Worm (Caenorhabditis elegans) whole organism, L4 larva: ENCODE results near the gene rnh-1.1.
A peak's percentile ranks its signal among the peaks of the same experiment; 100 is the strongest.

Experiments
- F10B5.3 ChIP-seq: sonication (generic microtip); optimal IDR thresholded peaks from 2 replicates; lab custom pipeline; 2016; ENCODE audit warnings: mild to moderate bottlenecking, missing genetic modification characterization, missing compliant biosample characterization
- F44E2.7 ChIP-seq: fragments of 200-800 bp; sonication (Bioruptor generic); IDR thresholded peaks from 2 replicates; pipeline ENCODE4 v2.1.2; 2022; ENCODE audit warnings: missing genetic modification characterization, missing compliant biosample characterization
- R02D3.7 ChIP-seq: fragments of 150-350 bp; sonication (generic microtip); optimal IDR thresholded peaks from 3 replicates; lab custom pipeline; 2014; ENCODE audit warnings: missing biosample characterization, missing genetic modification characterization
- T20F7.1 ChIP-seq: fragments of 200-800 bp; sonication (Bioruptor generic); optimal IDR thresholded peaks from 2 replicates; lab custom pipeline; 2018; ENCODE audit warnings: mild to moderate bottlenecking, missing genetic modification characterization, missing compliant biosample characterization
- Y5F2A.4 ChIP-seq: fragments of 200-800 bp; sonication (Bioruptor generic); optimal IDR thresholded peaks from 2 replicates; lab custom pipeline; 2018; ENCODE audit warnings: mild to moderate bottlenecking, missing genetic modification characterization, missing compliant biosample characterization
- ZK546.5 ChIP-seq, 2 experiments: sonication (generic microtip); optimal IDR thresholded peaks; 2 replicates each; lab custom pipeline; 2017; ENCODE audit warnings: missing biosample characterization in 2 of 2, missing genetic modification characterization in 2 of 2
- aha-1 ChIP-seq: fragments of 150-350 bp; peaks from one replicate; lab custom pipeline; 2014; ENCODE audit warnings: missing biosample characterization, missing genetic modification characterization
- attf-4 ChIP-seq: sonication (generic microtip); optimal IDR thresholded peaks from 3 replicates; lab custom pipeline; 2017; ENCODE audit warnings: missing biosample characterization, missing genetic modification characterization
- ceh-28 ChIP-seq: fragments of 150-350 bp; optimal IDR thresholded peaks from 2 replicates; lab custom pipeline; 2014; ENCODE audit warnings: missing biosample characterization, missing genetic modification reagents, missing genetic modification characterization
- ceh-32 ChIP-seq: sonication (generic microtip); optimal IDR thresholded peaks from 2 replicates; lab custom pipeline; 2016; ENCODE audit warnings: mild to moderate bottlenecking, missing genetic modification characterization, missing compliant biosample characterization; ENCODE audit not compliant: poor library complexity
- ceh-82 ChIP-seq: sonication (generic microtip); optimal IDR thresholded peaks from 2 replicates; lab custom pipeline; 2017; ENCODE audit warnings: missing biosample characterization, missing genetic modification characterization
- ces-1 ChIP-seq: fragments of 150-350 bp; sonication (generic microtip); optimal IDR thresholded peaks from 4 replicates; lab custom pipeline; 2014; ENCODE audit warnings: missing biosample characterization, missing genetic modification reagents, missing genetic modification characterization
- cey-2 ChIP-seq: sonication (generic microtip); optimal IDR thresholded peaks from 3 replicates; lab custom pipeline; 2017; ENCODE audit warnings: missing genetic modification characterization, mild to moderate bottlenecking, missing compliant biosample characterization, antibody characterized with exemption, borderline replicate concordance; ENCODE audit not compliant: insufficient read depth
- daf-16 ChIP-seq, 3 experiments: sonication (generic microtip); optimal IDR thresholded peaks; 2 replicates each; lab custom pipeline; 2016 to 2017; ENCODE audit warnings: missing genetic modification characterization in 3 of 3, missing genetic modification reagents in 3 of 3, mild to moderate bottlenecking in 2 of 3, missing compliant biosample characterization in 2 of 3, missing biosample characterization in 1 of 3, moderate library complexity in 1 of 3
- daf-19 ChIP-seq: fragments of 200-800 bp; sonication (Bioruptor generic); conservative IDR thresholded peaks from 2 replicates; pipeline ENCODE4 v1.3.6; 2022; ENCODE audit warnings: missing genetic modification characterization, missing compliant biosample characterization
- daf-8 ChIP-seq: fragments of 200-800 bp; sonication (Bioruptor generic); IDR thresholded peaks from 2 replicates; pipeline ENCODE4 v1.3.6; 2022; ENCODE audit warnings: missing genetic modification characterization, missing compliant biosample characterization
- dmd-6 ChIP-seq: fragments of 200-800 bp; sonication (Bioruptor generic); IDR thresholded peaks from 2 replicates; pipeline ENCODE4 v1.3.6; 2022; ENCODE audit warnings: missing genetic modification reagents, missing genetic modification characterization, missing compliant biosample characterization
- duxl-1 ChIP-seq: sonication (generic microtip); optimal IDR thresholded peaks from 2 replicates; lab custom pipeline; 2016; ENCODE audit warnings: mild to moderate bottlenecking, missing genetic modification characterization, moderate library complexity, missing compliant biosample characterization; ENCODE audit not compliant: poor library complexity
- egl-43 ChIP-seq: fragments of 200-800 bp; sonication (Bioruptor generic); IDR thresholded peaks from 2 replicates; pipeline ENCODE4 v1.3.6; 2022; ENCODE audit warnings: missing genetic modification reagents, missing genetic modification characterization, missing compliant biosample characterization
- fos-1 ChIP-seq: fragments of 150-350 bp; optimal IDR thresholded peaks from 2 replicates; lab custom pipeline; 2014; ENCODE audit warnings: missing biosample characterization, missing genetic modification characterization
- gei-8 ChIP-seq: fragments of 200-800 bp; sonication (Bioruptor generic); optimal IDR thresholded peaks from 2 replicates; lab custom pipeline; 2018; ENCODE audit warnings: mild to moderate bottlenecking, missing genetic modification characterization, missing compliant biosample characterization
- hif-1 ChIP-seq, 2 experiments: sonication (generic microtip); optimal IDR thresholded peaks; 2 replicates each; lab custom pipeline; 2016 to 2017; ENCODE audit warnings: missing compliant biosample characterization in 2 of 2, missing genetic modification characterization in 2 of 2, missing genetic modification reagents in 2 of 2, missing genotype in 2 of 2, mild to moderate bottlenecking in 1 of 2
- hlh-30 ChIP-seq: sonication (generic microtip); optimal IDR thresholded peaks from 2 replicates; lab custom pipeline; 2017; ENCODE audit warnings: antibody characterized with exemption, mild to moderate bottlenecking, missing genetic modification characterization, missing compliant biosample characterization; ENCODE audit not compliant: insufficient read depth
- lim-7 ChIP-seq: fragments of 200-800 bp; sonication (Bioruptor generic); IDR thresholded peaks from 2 replicates; pipeline ENCODE4 v1.3.6; 2022; ENCODE audit warnings: missing genetic modification characterization, missing compliant biosample characterization
- lin-1 ChIP-seq: fragments of 200-800 bp; sonication (Bioruptor generic); IDR thresholded peaks from 2 replicates; pipeline ENCODE4 v1.3.6; 2022; ENCODE audit warnings: missing genetic modification reagents, missing genetic modification characterization, missing compliant biosample characterization
- lin-13 ChIP-seq: fragments of 150-350 bp; optimal IDR thresholded peaks from 2 replicates; lab custom pipeline; 2014; ENCODE audit warnings: missing biosample characterization, missing genetic modification reagents, missing genetic modification characterization
- lin-38 ChIP-seq: fragments of 200-800 bp; sonication (Bioruptor generic); IDR thresholded peaks from 2 replicates; pipeline ENCODE4 v1.3.6; 2022; ENCODE audit warnings: missing genetic modification reagents, missing genetic modification characterization, missing compliant biosample characterization
- mdl-1 ChIP-seq, 2 experiments: fragments of 150-350 bp in 1 of 2; sonication (generic microtip) in 1 of 2; optimal IDR thresholded peaks; 2 replicates each; lab custom pipeline; 2014 to 2017; ENCODE audit warnings: missing biosample characterization in 2 of 2, missing genetic modification characterization in 2 of 2
- mdt-29 ChIP-seq: fragments of 200-800 bp; sonication (Bioruptor generic); IDR thresholded peaks from 2 replicates; pipeline ENCODE4 v1.3.6; 2022; ENCODE audit warnings: missing genetic modification reagents, missing genetic modification characterization, missing compliant biosample characterization
- mxl-2 ChIP-seq: fragments of 200-800 bp; sonication (Bioruptor generic); conservative IDR thresholded peaks from 2 replicates; pipeline ENCODE4 v1.3.6; 2022; ENCODE audit warnings: missing genetic modification reagents, missing genetic modification characterization, missing compliant biosample characterization
- mxl-3 ChIP-seq: fragments of 200-800 bp; sonication (Bioruptor generic); optimal IDR thresholded peaks from 2 replicates; lab custom pipeline; 2018; ENCODE audit warnings: mild to moderate bottlenecking, missing genetic modification characterization, missing compliant biosample characterization
- nhr-10 ChIP-seq: fragments of 150-350 bp; optimal IDR thresholded peaks from 2 replicates; lab custom pipeline; 2014; ENCODE audit warnings: missing biosample characterization, missing genetic modification characterization
- nhr-102 ChIP-seq: sonication (generic microtip); optimal IDR thresholded peaks from 2 replicates; lab custom pipeline; 2016; ENCODE audit warnings: mild to moderate bottlenecking, missing genetic modification characterization, moderate library complexity, missing compliant biosample characterization
- nhr-111 ChIP-seq: fragments of 200-800 bp; sonication (Bioruptor generic); optimal IDR thresholded peaks from 2 replicates; lab custom pipeline; 2018; ENCODE audit warnings: mild to moderate bottlenecking, missing genetic modification characterization, missing compliant biosample characterization
- nhr-237 ChIP-seq: sonication (generic microtip); optimal IDR thresholded peaks from 2 replicates; lab custom pipeline; 2017; ENCODE audit warnings: missing biosample characterization, missing genetic modification characterization
- nhr-28 ChIP-seq: fragments of 150-350 bp; optimal IDR thresholded peaks from 2 replicates; lab custom pipeline; 2014; ENCODE audit warnings: missing biosample characterization, missing genetic modification characterization
- nhr-41 ChIP-seq: fragments of 200-800 bp; sonication (Bioruptor generic); IDR thresholded peaks from 2 replicates; pipeline ENCODE4 v1.3.6; 2022; ENCODE audit warnings: missing genetic modification reagents, missing genetic modification characterization, missing compliant biosample characterization
- nhr-48 ChIP-seq: sonication (generic microtip); optimal IDR thresholded peaks from 2 replicates; lab custom pipeline; 2016; ENCODE audit warnings: mild to moderate bottlenecking, missing genetic modification characterization, missing compliant biosample characterization
- nhr-76 ChIP-seq: fragments of 150-350 bp; optimal IDR thresholded peaks from 2 replicates; lab custom pipeline; 2014; ENCODE audit warnings: missing biosample characterization, missing genetic modification characterization
- nhr-77 ChIP-seq: fragments of 150-350 bp; optimal IDR thresholded peaks from 2 replicates; lab custom pipeline; 2014; ENCODE audit warnings: missing biosample characterization, missing genetic modification characterization
- pqm-1 ChIP-seq: sonication (generic microtip); optimal IDR thresholded peaks from 2 replicates; lab custom pipeline; 2017; ENCODE audit warnings: missing biosample characterization, missing genetic modification characterization
- rbr-2 ChIP-seq: sonication (generic microtip); optimal IDR thresholded peaks from 2 replicates; lab custom pipeline; 2016; ENCODE audit warnings: missing genotype, missing genetic modification characterization, missing compliant biosample characterization
- snpc-1.2 ChIP-seq: fragments of 200-800 bp; sonication (Bioruptor generic); IDR thresholded peaks from 2 replicates; pipeline ENCODE4 v1.3.6; 2022; ENCODE audit warnings: missing genetic modification reagents, missing genetic modification characterization, missing compliant biosample characterization
- spr-1 ChIP-seq: sonication (generic microtip); optimal IDR thresholded peaks from 2 replicates; lab custom pipeline; 2016; ENCODE audit warnings: mild to moderate bottlenecking, missing genetic modification characterization, missing compliant biosample characterization
- unc-130 ChIP-seq: sonication (generic microtip); optimal IDR thresholded peaks from 2 replicates; lab custom pipeline; 2016; ENCODE audit warnings: missing genetic modification reagents, missing genetic modification characterization, missing compliant biosample characterization
- unc-62 ChIP-seq, 3 experiments: fragments of 150-350 bp in 1 of 3; sonication (generic microtip); optimal IDR thresholded peaks in 2 of 3; peaks in 1 of 3; 1 replicate in 1 of 3; 2 replicates in 2 of 3; lab custom pipeline; 2014 to 2017; ENCODE audit warnings: missing biosample characterization in 3 of 3, missing genetic modification characterization in 3 of 3, missing genetic modification reagents in 3 of 3, missing genotype in 1 of 3
- vab-7 ChIP-seq: fragments of 200-800 bp; sonication (Bioruptor generic); IDR thresholded peaks from 2 replicates; pipeline ENCODE4 v1.3.6; 2022; ENCODE audit warnings: missing genetic modification reagents, missing genetic modification characterization, missing compliant biosample characterization
- zfp-3 ChIP-seq: fragments of 200-800 bp; sonication (Bioruptor generic); conservative IDR thresholded peaks from 2 replicates; pipeline ENCODE4 v1.3.6; 2022; ENCODE audit warnings: missing genetic modification reagents, missing genetic modification characterization, missing compliant biosample characterization
- zip-11 ChIP-seq: fragments of 200-800 bp; sonication (Bioruptor generic); IDR thresholded peaks from 2 replicates; pipeline ENCODE4 v1.3.6; 2022; ENCODE audit warnings: missing genetic modification characterization, missing compliant biosample characterization
- zip-2 ChIP-seq: fragments of 150-350 bp; optimal IDR thresholded peaks from 2 replicates; lab custom pipeline; 2014; ENCODE audit warnings: missing biosample characterization, missing genetic modification characterization
- ztf-7 ChIP-seq: fragments of 150-350 bp; optimal IDR thresholded peaks from 2 replicates; lab custom pipeline; 2014; ENCODE audit warnings: missing biosample characterization, missing genetic modification characterization

Gene rnh-1.1

DNA sequence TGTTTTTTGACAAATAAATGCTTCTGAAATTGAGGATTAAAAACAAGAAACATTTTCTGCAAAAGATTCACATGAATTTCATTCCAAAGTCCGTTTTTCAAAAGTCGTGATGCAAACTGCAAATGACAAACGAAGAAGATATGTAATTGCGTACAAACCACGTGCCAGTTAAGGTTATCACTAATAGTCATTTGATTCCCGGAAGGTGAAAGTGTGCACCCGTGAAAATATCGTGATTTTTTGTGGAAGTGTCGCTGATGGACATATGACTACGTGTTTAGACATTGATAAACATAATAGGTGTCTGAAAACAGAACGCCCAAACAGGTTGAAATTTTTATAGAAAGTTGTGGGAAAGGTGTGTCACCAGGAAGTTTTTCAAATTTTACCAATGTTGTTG lies 2.7 kb downstream of the rnh-1.1 start (continued):
- TF ChIP-seq Y5F2A.4 (GFP tag; lab: Kevin White, UChicago) (no peak), ces-1 (GFP tag; lab: Kevin White, UChicago) (no peak), ceh-32 (no peak), attf-4 (tag; lab: Kevin White, UChicago) (no peak), lim-7 (GFP tag; lab: Robert Waterston, UW) (no peak), T20F7.1 (GFP tag; lab: Kevin White, UChicago) (peak; percentile 78), zfp-3 (peak; percentile 64; the same call in 1 of the 2 replicates), mdl-1 (tag; optimal IDR thresholded peaks at IDR 0.05; lab: Kevin White, UChicago) (peak in 1 of 2 experiments; percentile 79), lin-1 (GFP tag; lab: Robert Waterston, UW) (peak; percentile 89), spr-1 (tag; lab: Kevin White, UChicago) (no peak), mdt-29 (GFP tag; lab: Robert Waterston, UW) (peak; percentile 86), lin-13 (GFP tag; lab: Kevin White, UChicago) (no peak), ceh-28 (tag; lab: Kevin White, UChicago) (no peak), dmd-6 (GFP tag; lab: Robert Waterston, UW) (peak; percentile 99), nhr-41 (peak; percentile 76; the same call in 1 of the 2 replicates), nhr-76 (tag; lab: Kevin White, UChicago) (no peak), nhr-28 (tag; lab: Kevin White, UChicago) (peak; percentile 74), R02D3.7 (no peak), nhr-237 (tag; lab: Kevin White, UChicago) (no peak), F44E2.7 (no peak), mxl-2 (GFP tag; lab: Robert Waterston, UW) (peak; percentile 97), aha-1 (tag; lab: Kevin White, UChicago) (peak; percentile 98), nhr-10 (no peak), vab-7 (GFP tag; lab: Robert Waterston, UW) (no peak), mxl-3 (GFP tag; lab: Kevin White, UChicago) (peak; percentile 78), snpc-1.2 (no peak), zip-11 (GFP tag; lab: Robert Waterston, UW) (no peak), nhr-77 (peak; percentile 52), gei-8 (no peak), fos-1 (tag; lab: Kevin White, UChicago) (no peak), F10B5.3 (tag; lab: Kevin White, UChicago) (no peak), nhr-48 (tag; lab: Kevin White, UChicago) (peak; percentile 94), daf-8 (GFP tag; lab: Robert Waterston, UW) (no peak), egl-43 (GFP tag; lab: Robert Waterston, UW) (no peak), unc-130 (GFP tag; lab: Kevin White, UChicago) (no peak), ceh-82 (tag; lab: Kevin White, UChicago) (no peak), daf-19 (GFP tag; lab: Robert Waterston, UW) (no peak), hif-1 (tag; optimal IDR thresholded peaks at IDR 0.05; lab: Kevin White, UChicago) (no peak), rbr-2 (tag; lab: Kevin White, UChicago) (no peak), unc-62 (GFP tag; optimal IDR thresholded peaks at IDR 0.05 in 1 of 2; lab: Kevin White, UChicago) (peak in 1 of 2 experiments; percentile 4), unc-62 (tag; optimal IDR thresholded peaks at IDR 0.05; lab: Kevin White, UChicago) (no peak), lin-38 (no peak), pqm-1 (no peak), nhr-111 (GFP tag; lab: Kevin White, UChicago) (no peak), cey-2 (peak; percentile 81), hlh-30 (tag; lab: Kevin White, UChicago) (peak; percentile 97), zip-2 (tag; lab: Kevin White, UChicago) (no peak), nhr-102 (tag; lab: Kevin White, UChicago) (no peak), duxl-1 (tag; lab: Kevin White, UChicago) (no peak), ztf-7 (tag; lab: Kevin White, UChicago) (no peak), ZK546.5 (tag; optimal IDR thresholded peaks at IDR 0.05; lab: Kevin White, UChicago) (no peak), daf-16 (GFP tag; optimal IDR thresholded peaks at IDR 0.05; lab: Kevin White, UChicago) (peak in 1 of 2 experiments; percentile 47), daf-16 (tag; optimal IDR thresholded peaks at IDR 0.05; lab: Kevin White, UChicago) (peak; percentile 86)
